Worm (Caenorhabditis elegans) whole organism, mixed stage, embryonic: ENCODE measurements around the gene C12D5.5.

Experiments used
- ham-2 ChIP-seq: fragments of 200-800 bp; sonication (Bioruptor generic); optimal IDR thresholded peaks from 2 replicates; lab custom pipeline; 2018; ENCODE audit warnings: mild to moderate bottlenecking, missing genetic modification characterization, missing compliant biosample characterization
- lsy-2 ChIP-seq: fragments of 150-350 bp; optimal IDR thresholded peaks from 2 replicates; lab custom pipeline; 2014; ENCODE audit warnings: missing biosample characterization, missing genetic modification characterization
- nhr-12 ChIP-seq: fragments of 150-350 bp; optimal IDR thresholded peaks from 2 replicates; lab custom pipeline; 2014; ENCODE audit warnings: missing biosample characterization, missing genetic modification characterization
- nhr-28 ChIP-seq: fragments of 150-350 bp; optimal IDR thresholded peaks from 2 replicates; lab custom pipeline; 2014; ENCODE audit warnings: missing biosample characterization, missing genetic modification characterization
- pha-4 ChIP-seq: fragments of 150-350 bp; optimal IDR thresholded peaks from 2 replicates; lab custom pipeline; 2018; ENCODE audit warnings: missing biosample characterization, missing genetic modification reagents, missing genetic modification characterization
- snpc-4 ChIP-seq: fragments of 150-350 bp; optimal IDR thresholded peaks from 2 replicates; lab custom pipeline; 2014; ENCODE audit warnings: missing biosample characterization, missing genetic modification characterization
- unc-120 ChIP-seq: sonication (generic microtip); optimal IDR thresholded peaks from 2 replicates; lab custom pipeline; 2017; ENCODE audit warnings: missing genetic modification characterization, missing compliant biosample characterization; ENCODE audit not compliant: poor library complexity, severe bottlenecking
- ztf-11 ChIP-seq: fragments of 150-350 bp; optimal IDR thresholded peaks from 2 replicates; lab custom pipeline; 2014; ENCODE audit warnings: missing biosample characterization, missing genetic modification characterization

DNA sequence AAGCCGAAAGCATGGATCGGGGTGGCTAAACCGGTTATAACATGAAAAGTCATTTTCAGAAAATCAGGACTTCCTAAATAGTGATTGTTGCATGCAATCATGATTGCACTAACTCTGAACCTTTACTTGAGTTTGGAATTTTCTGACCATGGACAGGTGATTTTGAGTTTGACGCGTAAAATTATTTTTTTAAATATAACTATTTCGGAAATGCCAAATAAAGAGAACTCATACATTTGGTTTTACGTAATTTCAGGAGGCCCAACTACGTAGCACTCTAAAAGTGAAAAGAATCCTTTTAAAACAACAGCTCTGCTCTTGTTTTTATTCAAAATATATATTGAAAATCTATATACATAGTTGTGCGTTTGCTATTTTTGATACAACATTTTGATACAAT lies 16.3 kb upstream of the C12D5.5 start, which contains the start of gene srh-234:
- TF ChIP-seq unc-120 (tag; lab: Kevin White, UChicago) (no peak), ham-2 (GFP tag; lab: Kevin White, UChicago) (no peak), pha-4 (tag; lab: Kevin White, UChicago) (no peak), lsy-2 (no peak), nhr-28 (tag; lab: Kevin White, UChicago) (no peak), snpc-4 (no peak), nhr-12 (tag; lab: Kevin White, UChicago) (no peak), ztf-11 (no peak)
